Fruit fly (Drosophila melanogaster) whole organism, embryonic: Measurements from ENCODE around the gene Pif1B.

Source experiments
- Abd-B ChIP-seq: fragments of 200-800 bp; sonication (Bioruptor generic); optimal IDR thresholded peaks from 2 replicates; lab custom pipeline; 2018; ENCODE audit warnings: missing biosample characterization, mild to moderate bottlenecking, missing genetic modification characterization, moderate library complexity
- Atf-2 ChIP-seq: fragments of 200-800 bp; sonication (Bioruptor generic); optimal IDR thresholded peaks from 2 replicates; lab custom pipeline; 2016; ENCODE audit warnings: missing biosample characterization, missing genetic modification characterization
- BEAF-32 ChIP-seq: fragments of 200-800 bp; sonication (Bioruptor generic); optimal IDR thresholded peaks from 3 replicates; lab custom pipeline; 2017; ENCODE audit warnings: missing biosample characterization, missing genetic modification characterization, mild to moderate bottlenecking, moderate library complexity, missing genetic modification reagents
- Blimp-1 ChIP-seq: fragments of 200-800 bp; sonication (Bioruptor generic); optimal IDR thresholded peaks from 3 replicates; lab custom pipeline; 2018; ENCODE audit warnings: missing biosample characterization, missing genetic modification characterization, mild to moderate bottlenecking, moderate library complexity, missing genetic modification reagents
- CG1024 ChIP-seq: fragments of 200-800 bp; sonication (Bioruptor generic); IDR thresholded peaks from 2 replicates; pipeline ENCODE4 v1.3.6; 2022; ENCODE audit warnings: missing biosample characterization, missing genetic modification characterization
- CG10274 ChIP-seq: fragments of 200-800 bp; sonication (Bioruptor generic); optimal IDR thresholded peaks from 3 replicates; lab custom pipeline; 2017; ENCODE audit warnings: missing biosample characterization, mild to moderate bottlenecking, missing genetic modification characterization
- CG10321 ChIP-seq: fragments of 200-800 bp; sonication (Bioruptor generic); IDR thresholded peaks from 2 replicates; pipeline ENCODE4 v1.3.6; 2022; ENCODE audit warnings: missing biosample characterization, missing genetic modification characterization
- CG10543 ChIP-seq: fragments of 200-800 bp; sonication (Bioruptor generic); optimal IDR thresholded peaks from 3 replicates; lab custom pipeline; 2017; ENCODE audit warnings: missing biosample characterization, mild to moderate bottlenecking, missing genetic modification characterization, moderate library complexity
- CG11504 ChIP-seq: fragments of 200-800 bp; sonication (Bioruptor generic); optimal IDR thresholded peaks from 3 replicates; lab custom pipeline; 2019; ENCODE audit warnings: missing biosample characterization, mild to moderate bottlenecking, missing genetic modification characterization, moderate library complexity
- CG12659 ChIP-seq: fragments of 200-800 bp; sonication (Bioruptor generic); optimal IDR thresholded peaks from 3 replicates; lab custom pipeline; 2017; ENCODE audit warnings: mild to moderate bottlenecking, missing biosample characterization, missing genetic modification reagents, missing genetic modification characterization
- CG13624 ChIP-seq: fragments of 200-800 bp; sonication (Bioruptor generic); optimal IDR thresholded peaks from 2 replicates; lab custom pipeline; 2016; ENCODE audit warnings: missing biosample characterization, missing genetic modification characterization
- CG14014 ChIP-seq: fragments of 200-800 bp; sonication (Bioruptor generic); IDR thresholded peaks from 2 replicates; pipeline ENCODE4 v1.3.6; 2022; ENCODE audit warnings: missing biosample characterization, missing genetic modification characterization
- CG14965 ChIP-seq: fragments of 200-800 bp; sonication (Bioruptor generic); optimal IDR thresholded peaks from 2 replicates; lab custom pipeline; 2016; ENCODE audit warnings: missing biosample characterization, missing genetic modification characterization, borderline replicate concordance
- CG17359 ChIP-seq: fragments of 200-800 bp; sonication (Bioruptor generic); optimal IDR thresholded peaks from 3 replicates; lab custom pipeline; 2018; ENCODE audit warnings: missing biosample characterization, mild to moderate bottlenecking, missing genetic modification characterization, moderate library complexity
- CG1832 ChIP-seq: fragments of 200-800 bp; sonication (Bioruptor generic); optimal IDR thresholded peaks from 2 replicates; lab custom pipeline; 2017; ENCODE audit warnings: missing biosample characterization, mild to moderate bottlenecking, missing genetic modification characterization, inconsistent platforms
- CG3847 ChIP-seq: fragments of 200-800 bp; sonication (Bioruptor generic); IDR thresholded peaks from 2 replicates; pipeline ENCODE4 v1.3.6; 2022; ENCODE audit warnings: missing biosample characterization, missing genetic modification characterization
- CG3995 ChIP-seq: fragments of 200-800 bp; sonication (Bioruptor generic); optimal IDR thresholded peaks from 3 replicates; lab custom pipeline; 2016; ENCODE audit warnings: missing biosample characterization, missing genetic modification characterization
- CG4360 ChIP-seq: fragments of 200-800 bp; sonication (Bioruptor generic); IDR thresholded peaks from 2 replicates; pipeline ENCODE4 v1.3.6; 2022; ENCODE audit warnings: missing biosample characterization, missing genetic modification characterization
- CG6254 ChIP-seq: fragments of 200-800 bp; sonication (Bioruptor generic); optimal IDR thresholded peaks from 3 replicates; lab custom pipeline; 2017; ENCODE audit warnings: mild to moderate bottlenecking, missing biosample characterization, missing genetic modification reagents, missing genetic modification characterization
- CG6654 ChIP-seq: fragments of 200-800 bp; sonication (Bioruptor generic); optimal IDR thresholded peaks from 2 replicates; lab custom pipeline; 2017; ENCODE audit warnings: missing biosample characterization, mild to moderate bottlenecking, missing genetic modification characterization
- CG7987 ChIP-seq: fragments of 200-800 bp; sonication (Bioruptor generic); optimal IDR thresholded peaks from 2 replicates; lab custom pipeline; 2018; ENCODE audit warnings: missing biosample characterization, mild to moderate bottlenecking, missing genetic modification characterization, moderate library complexity
- CG8290 ChIP-seq, 3 experiments: fragments of 200-800 bp; sonication (Bioruptor generic); optimal IDR thresholded peaks; 2 replicates each; lab custom pipeline; 2016 to 2019; ENCODE audit warnings: missing biosample characterization in 3 of 3, missing genetic modification characterization in 3 of 3, mild to moderate bottlenecking in 2 of 3, moderate library complexity in 1 of 3
- CHES-1-like ChIP-seq: fragments of 200-800 bp; sonication (Bioruptor generic); optimal IDR thresholded peaks from 2 replicates; lab custom pipeline; 2016; ENCODE audit warnings: missing biosample characterization, missing genetic modification characterization
- Dip2 ChIP-seq: fragments of 200-800 bp; sonication (Bioruptor generic); IDR thresholded peaks from 2 replicates; pipeline ENCODE4 v1.3.6; 2022; ENCODE audit warnings: missing biosample characterization, missing genetic modification characterization
- Dll ChIP-seq: fragments of 200-800 bp; sonication (Bioruptor generic); IDR thresholded peaks from 4 replicates; pipeline ENCODE4 v1.3.6; 2022; ENCODE audit warnings: missing biosample characterization, missing genetic modification characterization; ENCODE audit not compliant: partially characterized antibody
- Dp ChIP-seq: fragments of 200-800 bp; sonication (Bioruptor generic); optimal IDR thresholded peaks from 2 replicates; lab custom pipeline; 2018; ENCODE audit warnings: missing biosample characterization, mild to moderate bottlenecking, missing genetic modification characterization, moderate library complexity
- Drgx ChIP-seq: fragments of 200-800 bp; sonication (Bioruptor generic); IDR thresholded peaks from 2 replicates; pipeline ENCODE4 v1.3.6; 2022; ENCODE audit warnings: missing biosample characterization, missing genetic modification characterization
- E2f2 ChIP-seq: fragments of 200-800 bp; sonication (Bioruptor generic); IDR thresholded peaks from 2 replicates; pipeline ENCODE4 v1.3.6; 2022; ENCODE audit warnings: missing biosample characterization, missing genetic modification characterization
- Fer3 ChIP-seq: fragments of 200-800 bp; sonication (Bioruptor generic); optimal IDR thresholded peaks from 2 replicates; lab custom pipeline; 2018; ENCODE audit warnings: missing biosample characterization, mild to moderate bottlenecking, missing genetic modification characterization, moderate library complexity
- HLH3B ChIP-seq: fragments of 200-800 bp; sonication (Bioruptor generic); IDR thresholded peaks from 2 replicates; pipeline ENCODE4 v1.3.6; 2022; ENCODE audit warnings: missing biosample characterization, missing genetic modification characterization
- Lhr ChIP-seq: fragments of 200-800 bp; sonication (Bioruptor generic); optimal IDR thresholded peaks from 3 replicates; lab custom pipeline; 2017; ENCODE audit warnings: mild to moderate bottlenecking, missing biosample characterization, missing genetic modification reagents, missing genetic modification characterization
- MBD-R2 ChIP-seq: fragments of 200-800 bp; sonication (Bioruptor generic); IDR thresholded peaks from 2 replicates; pipeline ENCODE4 v1.3.6; 2022; ENCODE audit warnings: missing biosample characterization, missing genetic modification characterization
- Mrtf ChIP-seq: fragments of 200-800 bp; sonication (Bioruptor generic); IDR thresholded peaks from 3 replicates; pipeline ENCODE4 v1.3.6; 2022; ENCODE audit warnings: missing biosample characterization, missing genetic modification characterization
- NC2β ChIP-seq: fragments of 200-800 bp; sonication (Bioruptor generic); optimal IDR thresholded peaks from 2 replicates; lab custom pipeline; 2016; ENCODE audit warnings: missing biosample characterization, missing genetic modification characterization
- Pdp1 ChIP-seq, 2 experiments: fragments of 200-800 bp; sonication (Bioruptor generic); optimal IDR thresholded peaks; 3 replicates each; lab custom pipeline; 2016; ENCODE audit warnings: missing biosample characterization in 2 of 2, missing genetic modification characterization in 2 of 2, mild to moderate bottlenecking in 1 of 2, moderate library complexity in 1 of 2
- Scr ChIP-seq: fragments of 200-800 bp; sonication (Bioruptor generic); IDR thresholded peaks from 2 replicates; pipeline ENCODE4 v1.3.6; 2022; ENCODE audit warnings: missing biosample characterization, missing genetic modification characterization; ENCODE audit not compliant: partially characterized antibody
- ac ChIP-seq: fragments of 200-800 bp; sonication (Bioruptor generic); optimal IDR thresholded peaks from 3 replicates; lab custom pipeline; 2017; ENCODE audit warnings: missing biosample characterization, mild to moderate bottlenecking, missing genetic modification characterization
- ci ChIP-seq: fragments of 200-800 bp; sonication (Bioruptor generic); IDR thresholded peaks from 3 replicates; pipeline ENCODE4 v1.3.6; 2022; ENCODE audit warnings: missing biosample characterization, missing genetic modification characterization
- dysf ChIP-seq: fragments of 200-800 bp; sonication (Bioruptor generic); IDR thresholded peaks from 3 replicates; pipeline ENCODE4 v1.3.6; 2022; ENCODE audit warnings: missing biosample characterization, missing genetic modification characterization
- ems ChIP-seq: fragments of 200-800 bp; sonication (Bioruptor generic); optimal IDR thresholded peaks from 3 replicates; lab custom pipeline; 2016; ENCODE audit warnings: missing biosample characterization, missing genetic modification characterization
- hkb ChIP-seq, 2 experiments: fragments of 200-800 bp in 1 of 2; fragments of >200 bp in 1 of 2; sonication (Bioruptor generic) in 1 of 2; IDR thresholded peaks in 1 of 2; optimal IDR thresholded peaks in 1 of 2; 2 replicates each; pipeline versions ENCODE4 v1.3.6 to Lab custom; 2017 to 2022; ENCODE audit warnings: missing biosample characterization in 1 of 2, missing genetic modification characterization in 1 of 2
- otp ChIP-seq: fragments of 200-800 bp; sonication (Bioruptor generic); IDR thresholded peaks from 3 replicates; pipeline ENCODE4, ENCODE4 v1.3.6; 2022; ENCODE audit warnings: missing biosample characterization, missing genetic modification characterization
- run ChIP-seq: fragments of 200-800 bp; sonication (Bioruptor generic); optimal IDR thresholded peaks from 3 replicates; lab custom pipeline; 2018; ENCODE audit warnings: missing biosample characterization, mild to moderate bottlenecking, missing genetic modification characterization
- schlank ChIP-seq: fragments of 200-800 bp; sonication (Bioruptor generic); optimal IDR thresholded peaks from 2 replicates; lab custom pipeline; 2018; ENCODE audit warnings: missing biosample characterization, mild to moderate bottlenecking, missing genetic modification characterization
- stwl ChIP-seq: fragments of 200-800 bp; sonication (Bioruptor generic); optimal IDR thresholded peaks from 3 replicates; lab custom pipeline; 2018; ENCODE audit warnings: missing biosample characterization, mild to moderate bottlenecking, missing genetic modification characterization, moderate library complexity
- tll ChIP-seq, 2 experiments: fragments of 200-800 bp in 1 of 2; fragments of >200 bp in 1 of 2; sonication (Bioruptor generic) in 1 of 2; optimal IDR thresholded peaks; 2 replicates each; lab custom pipeline; 2017 to 2019; ENCODE audit warnings: missing biosample characterization in 2 of 2, missing genetic modification characterization in 2 of 2, mild to moderate bottlenecking in 1 of 2, moderate library complexity in 1 of 2
- vvl ChIP-seq: fragments of 200-800 bp; sonication (Bioruptor generic); IDR thresholded peaks from 2 replicates; pipeline ENCODE4 v1.3.6; 2022; ENCODE audit warnings: missing biosample characterization, missing genetic modification characterization
- wek ChIP-seq: fragments of 200-800 bp; sonication (Bioruptor generic); optimal IDR thresholded peaks from 3 replicates; lab custom pipeline; 2018; ENCODE audit warnings: missing biosample characterization, mild to moderate bottlenecking, missing genetic modification characterization, moderate library complexity
- zfh1 ChIP-seq: fragments of 200-800 bp; sonication (Bioruptor generic); IDR thresholded peaks from 3 replicates; pipeline ENCODE4 v1.3.6; 2022; ENCODE audit warnings: missing biosample characterization, missing genetic modification characterization

Gene Pif1B

dm6 chr3R:8805388-8805852, 4.4 kb upstream of the Pif1B start, which contains the start of gene CG9839 (continued):
- TF ChIP-seq CG6254 (GFP tag; lab: Kevin White, UChicago): no peak
- no peak for TF ChIP-seq Fer3 (tag; lab: Kevin White, UChicago)
- TF ChIP-seq dysf: no peak
- no peak for TF ChIP-seq CG10274 (GFP tag; lab: Kevin White, UChicago)
- no peak for TF ChIP-seq run (tag; lab: Kevin White, UChicago)
- no peak for TF ChIP-seq CG7987 (GFP tag; lab: Kevin White, UChicago)
- no peak for TF ChIP-seq CG14965 (GFP tag; lab: Kevin White, UChicago)
- TF ChIP-seq Scr (GFP tag; lab: Robert Waterston, UW): no peak
- no peak for TF ChIP-seq CG17359 (tag; lab: Kevin White, UChicago)
- TF ChIP-seq CG14014 (GFP tag; lab: Robert Waterston, UW): no peak
- no peak for TF ChIP-seq HLH3B (GFP tag; lab: Robert Waterston, UW)
- TF ChIP-seq Abd-B (GFP tag; lab: Kevin White, UChicago): no peak
- no peak for TF ChIP-seq BEAF-32 (GFP tag; lab: Kevin White, UChicago)
- no peak for TF ChIP-seq tll (GFP tag; optimal IDR thresholded peaks at IDR 0.05; lab: Kevin White, UChicago)
- TF ChIP-seq otp: no peak
- no peak for TF ChIP-seq CG1024 (GFP tag; lab: Robert Waterston, UW)
- no peak for TF ChIP-seq CG10543 (GFP tag; lab: Kevin White, UChicago)
- peak; percentile 19 for TF ChIP-seq CG8290 (GFP tag; optimal IDR thresholded peaks at IDR 0.05; lab: Kevin White, UChicago)
- TF ChIP-seq CG8290 (tag; optimal IDR thresholded peaks at IDR 0.05; lab: Kevin White, UChicago): peak in 1 of 2 experiments; percentile 48
- 0 out of 3 replicates have a peak, but pooled peaks have one; percentile 28 for TF ChIP-seq zfh1 (GFP tag; lab: Robert Waterston, UW)
- 0 out of 2 replicates have a peak, but pooled peaks have one; percentile 6 for TF ChIP-seq Drgx (GFP tag; lab: Robert Waterston, UW)
- no peak for TF ChIP-seq Blimp-1 (GFP tag; lab: Kevin White, UChicago)
- TF ChIP-seq NC2β (GFP tag; lab: Kevin White, UChicago): no peak
- TF ChIP-seq CG1832 (GFP tag; lab: Kevin White, UChicago): peak; percentile 85
- peak; percentile 22; the same call in 1 of the 3 replicates for TF ChIP-seq ci (GFP tag; lab: Robert Waterston, UW)
- TF ChIP-seq CHES-1-like (GFP tag; lab: Kevin White, UChicago): no peak
- TF ChIP-seq Dp (GFP tag; lab: Kevin White, UChicago): peak; percentile 79
- TF ChIP-seq ems: no peak
- TF ChIP-seq Mrtf (GFP tag; lab: Robert Waterston, UW): no peak
- peak; percentile 73 for TF ChIP-seq CG3847 (GFP tag; lab: Robert Waterston, UW)
- no peak for TF ChIP-seq Lhr (GFP tag; lab: Kevin White, UChicago)
- TF ChIP-seq CG11504 (tag; lab: Kevin White, UChicago): no peak
- peak; percentile 17; the same call in 1 of the 2 replicates for TF ChIP-seq MBD-R2 (GFP tag; lab: Robert Waterston, UW)
- no peak for TF ChIP-seq Pdp1 (GFP tag; optimal IDR thresholded peaks at IDR 0.05; lab: Kevin White, UChicago)
- no peak for TF ChIP-seq Dip2
- TF ChIP-seq CG12659: peak; percentile 19
- TF ChIP-seq CG4360 (GFP tag; lab: Robert Waterston, UW): no peak
- TF ChIP-seq stwl (tag; lab: Kevin White, UChicago): peak; percentile 38
- peak; percentile 86 for TF ChIP-seq E2f2 (GFP tag; lab: Robert Waterston, UW)
- TF ChIP-seq CG10321: peak; percentile 95
- no peak for TF ChIP-seq wek (GFP tag; lab: Kevin White, UChicago)
- TF ChIP-seq ac: no peak
- TF ChIP-seq vvl (GFP tag; lab: Robert Waterston, UW): 0 out of 2 replicates have a peak, but pooled peaks have one; percentile 17
- TF ChIP-seq Dll (GFP tag; lab: Robert Waterston, UW): peak; percentile 38; the same call in 1 of the 4 replicates
- TF ChIP-seq CG13624 (GFP tag; lab: Kevin White, UChicago): no peak
- no peak for TF ChIP-seq CG6654 (GFP tag; lab: Kevin White, UChicago)
- TF ChIP-seq CG3995 (GFP tag; lab: Kevin White, UChicago): peak; percentile 62
- TF ChIP-seq schlank (tag; lab: Kevin White, UChicago): no peak
- TF ChIP-seq Atf-2 (GFP tag; lab: Kevin White, UChicago): no peak
- TF ChIP-seq hkb (optimal IDR thresholded peaks at IDR 0.05; lab: Kevin White, UChicago): no peak
- TF ChIP-seq hkb (GFP tag; IDR thresholded peaks at IDR 0.05; lab: Robert Waterston, UW): no peak
